Fruit fly (Drosophila melanogaster): ENCODE data around the gene Chchd3.
A peak's percentile ranks its signal among the peaks of the same experiment; 100 is the strongest.

Gene Chchd3

DNA sequence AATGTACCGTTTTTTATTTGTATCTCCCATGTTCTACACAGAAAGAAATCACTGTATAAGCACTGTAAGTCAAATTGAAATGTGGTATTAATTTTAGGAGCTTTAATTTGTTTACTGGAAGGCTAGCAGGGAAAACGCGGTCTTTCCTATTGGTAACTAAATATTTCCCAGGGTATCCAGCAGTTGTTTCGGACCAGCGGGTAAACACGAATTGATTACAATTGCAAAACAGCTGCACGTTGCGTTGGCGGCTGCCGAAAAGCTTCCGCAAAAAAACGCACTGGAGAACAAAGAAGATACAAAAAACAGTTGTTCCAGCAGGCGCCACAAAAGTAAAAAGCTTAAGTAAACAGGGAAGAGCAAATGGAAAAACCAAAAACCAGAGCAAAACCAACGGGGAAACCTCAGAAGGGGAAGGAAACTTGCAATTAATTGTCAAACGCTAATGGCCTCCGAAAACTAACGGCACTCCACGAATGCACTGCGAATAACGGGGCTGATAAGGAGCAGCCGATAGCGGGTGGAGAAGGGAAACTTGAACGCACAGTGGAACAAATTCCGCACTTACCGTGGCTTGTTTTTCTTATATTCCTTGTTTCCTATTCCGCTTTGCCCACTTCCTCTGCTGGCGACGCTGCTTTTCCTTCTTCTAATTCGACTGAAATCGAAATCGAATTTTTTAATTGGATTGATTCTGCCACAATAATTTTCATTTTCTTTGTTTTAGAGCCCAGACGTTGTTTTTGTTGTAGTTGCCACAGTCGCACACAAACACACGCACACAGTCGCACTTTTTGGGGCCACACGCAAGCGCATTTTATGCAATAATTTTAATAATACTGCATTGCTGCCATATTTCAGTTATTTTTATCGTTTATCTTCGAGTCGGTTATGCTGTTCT is 6.3 kb upstream of the Chchd3 start:
- no peak for TF ChIP-seq vri (GFP tag; optimal IDR thresholded peaks at IDR 0.05)
- TF ChIP-seq CG10669 (GFP tag; optimal IDR thresholded peaks at IDR 0.05), result no peak
- no peak for TF ChIP-seq fd59A (GFP tag; optimal IDR thresholded peaks at IDR 0.05)
- peak; percentile 62 for TF ChIP-seq cyc (GFP tag; optimal IDR thresholded peaks at IDR 0.05)
- TF ChIP-seq lz (GFP tag; optimal IDR thresholded peaks at IDR 0.05), result peak; percentile 38
- TF ChIP-seq CG8119 (GFP tag; IDR thresholded peaks at IDR 0.05), result peak; percentile 66
- TF ChIP-seq CG32006 (GFP tag; optimal IDR thresholded peaks at IDR 0.05), result peak; percentile 66
- no peak for TF ChIP-seq CG3032 (tag; optimal IDR thresholded peaks at IDR 0.05)
- peak; percentile 24 for TF ChIP-seq Smox (GFP tag; optimal IDR thresholded peaks at IDR 0.05)
- TF ChIP-seq Eip78C (GFP tag), result peak; percentile 77
- TF ChIP-seq CG16779 (tag; optimal IDR thresholded peaks at IDR 0.05), result no peak
- peak; percentile 64 for TF ChIP-seq svp (GFP tag)
- peak; percentile 7 for TF ChIP-seq CG6792 (GFP tag; optimal IDR thresholded peaks at IDR 0.05)
- TF ChIP-seq fkh (GFP tag; optimal IDR thresholded peaks at IDR 0.05), result no peak
- TF ChIP-seq fd85E (GFP tag; optimal IDR thresholded peaks at IDR 0.05), result no peak
- TF ChIP-seq CG11902 (GFP tag; optimal IDR thresholded peaks at IDR 0.05), result peak; percentile 27
- TF ChIP-seq Ets96B (tag; optimal IDR thresholded peaks at IDR 0.05), result no peak
- no peak for TF ChIP-seq CG34406 (GFP tag; optimal IDR thresholded peaks at IDR 0.05)
- TF ChIP-seq CG7368 (GFP tag; optimal IDR thresholded peaks at IDR 0.05), result no peak
- TF ChIP-seq CG10631 (GFP tag; optimal IDR thresholded peaks at IDR 0.05), result peak; percentile 38
- peak; percentile 81 for TF ChIP-seq CG6163 (GFP tag; IDR thresholded peaks at IDR 0.05)
- TF ChIP-seq CG6276 (GFP tag; optimal IDR thresholded peaks at IDR 0.05), result peak; percentile 50
- peak; percentile 44 for TF ChIP-seq Met (GFP tag; optimal IDR thresholded peaks at IDR 0.05)
- TF ChIP-seq CG8319 (GFP tag; optimal IDR thresholded peaks at IDR 0.05), result no peak
- peak; percentile 34 for TF ChIP-seq Sox102F (GFP tag; optimal IDR thresholded peaks at IDR 0.05)
- peak; percentile 29 for TF ChIP-seq acj6 (GFP tag; optimal IDR thresholded peaks at IDR 0.05)
- TF ChIP-seq CG4318 (GFP tag; optimal IDR thresholded peaks at IDR 0.05), result peak; percentile 55
- no peak for TF ChIP-seq dsx (GFP tag; optimal IDR thresholded peaks at IDR 0.05; ENCODE audit: poor library complexity, severe bottlenecking)
- TF ChIP-seq Sox15 (GFP tag; optimal IDR thresholded peaks at IDR 0.05), result no peak
- peak; percentile 23 for TF ChIP-seq Lpt (GFP tag; optimal IDR thresholded peaks at IDR 0.05)
- peak; percentile 49 for TF ChIP-seq Ets21C (GFP tag; optimal IDR thresholded peaks at IDR 0.05)
- no peak for TF ChIP-seq CG6854 (GFP tag; optimal IDR thresholded peaks at IDR 0.05)
- TF ChIP-seq CG11762 (GFP tag; optimal IDR thresholded peaks at IDR 0.05; ENCODE audit: insufficient read depth), result no peak
- peak; percentile 60 for TF ChIP-seq Gug (GFP tag; IDR thresholded peaks at IDR 0.05)
- peak; percentile 29 for TF ChIP-seq esn (GFP tag; optimal IDR thresholded peaks at IDR 0.05)
- TF ChIP-seq eg (GFP tag; IDR thresholded peaks at IDR 0.05), result peak; percentile 70; the same call in 2 of the 3 replicates
- TF ChIP-seq CG3919 (GFP tag; optimal IDR thresholded peaks at IDR 0.05), result peak; percentile 18
- TF ChIP-seq spab (GFP tag; optimal IDR thresholded peaks at IDR 0.05), result no peak
- no peak for TF ChIP-seq ss (GFP tag; optimal IDR thresholded peaks at IDR 0.05)
- TF ChIP-seq pdm3 (GFP tag; optimal IDR thresholded peaks at IDR 0.05), result peak; percentile 38
- peak; percentile 46; the same call in 1 of the 2 replicates for TF ChIP-seq CG11294 (GFP tag; IDR thresholded peaks at IDR 0.05)
- TF ChIP-seq CG1621 (tag; optimal IDR thresholded peaks at IDR 0.05), result no peak
- peak; percentile 3 for TF ChIP-seq Hr38 (GFP tag; optimal IDR thresholded peaks at IDR 0.05)
- TF ChIP-seq OdsH (GFP tag; optimal IDR thresholded peaks at IDR 0.05), result peak; percentile 31
- peak; percentile 32 for TF ChIP-seq Sox14 (GFP tag; optimal IDR thresholded peaks at IDR 0.05)
- TF ChIP-seq Hr39 (GFP tag; optimal IDR thresholded peaks at IDR 0.05), result peak; percentile 61
- TF ChIP-seq Eip93F (GFP tag; optimal IDR thresholded peaks at IDR 0.05), result no peak
- TF ChIP-seq CG8632 (GFP tag; optimal IDR thresholded peaks at IDR 0.05), result no peak
- no peak for TF ChIP-seq Blimp-1 (GFP tag; optimal IDR thresholded peaks at IDR 0.05)
- peak; percentile 16 for TF ChIP-seq dac (GFP tag; optimal IDR thresholded peaks at IDR 0.05)
